Worm (Caenorhabditis elegans) whole organism, midembryonic: ENCODE measurements around the gene hsp-1.

ENCODE experiments used
- flt-1 ChIP-seq: fragments of 200-800 bp; sonication (Bioruptor generic); IDR thresholded peaks from 2 replicates; pipeline ENCODE4 v1.3.6; 2022; ENCODE audit warnings: missing genetic modification characterization, missing compliant biosample characterization
- ref-1 ChIP-seq: fragments of 200-800 bp; sonication (Bioruptor generic); conservative IDR thresholded peaks from 2 replicates; pipeline ENCODE4 v1.3.6; 2022; ENCODE audit warnings: missing genetic modification reagents, missing genetic modification characterization, missing compliant biosample characterization
- ztf-23 ChIP-seq: fragments of 200-800 bp; sonication (Bioruptor generic); IDR thresholded peaks from 2 replicates; pipeline ENCODE4 v1.3.6; 2022; ENCODE audit warnings: missing genetic modification reagents, missing genetic modification characterization, missing compliant biosample characterization

DNA sequence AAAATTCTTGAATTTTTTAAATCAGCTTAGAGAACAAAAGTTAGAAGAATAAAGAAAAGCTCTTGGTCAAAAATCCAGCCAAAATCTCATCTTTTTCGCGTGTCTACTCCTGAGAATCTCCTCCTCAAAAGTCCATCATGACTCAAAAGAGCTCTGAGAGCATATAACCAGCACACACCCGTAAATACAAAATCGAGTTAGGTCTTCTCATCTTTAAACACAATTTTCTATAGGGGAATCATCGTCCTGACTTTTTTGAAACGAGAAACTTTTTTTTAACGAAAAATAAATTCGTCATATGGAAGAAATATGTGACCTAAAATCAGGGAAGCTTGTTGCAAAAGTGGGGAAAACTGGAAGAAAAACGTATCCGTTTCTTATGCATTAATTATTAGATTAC lies 45.3 kb upstream of the hsp-1 start:
- TF ChIP-seq ztf-23 (GFP tag; lab: Robert Waterston, UW) (no peak), ref-1 (GFP tag; lab: Robert Waterston, UW) (no peak), flt-1 (GFP tag; lab: Robert Waterston, UW) (no peak)
